Fruit fly (Drosophila melanogaster) S2 (cell line): ENCODE measurements around the gene CG12016.

ENCODE experiments used
- CG8478 ChIP-seq: fragments of >200 bp; optimal IDR thresholded peaks from 2 replicates; lab custom pipeline; 2018
- CTCF ChIP-seq, 2 experiments: fragments of >200 bp; optimal IDR thresholded peaks; 2 replicates each; lab custom pipeline; 2018

The CG12016 gene

dm6 chr3L:3336368-3337164 lies 17.2 kb downstream of the CG12016 start, which contains the start of the genes Drsl6 and kst:
TSS of gene Drsl6 (minus strand) at chr3L:3336418.
TSS of gene kst (plus strand) at chr3L:3336860.
- TF ChIP-seq CTCF (optimal IDR thresholded peaks at IDR 0.05; lab: Kevin White, UChicago) (no peak), CG8478 (no peak)

DNA sequence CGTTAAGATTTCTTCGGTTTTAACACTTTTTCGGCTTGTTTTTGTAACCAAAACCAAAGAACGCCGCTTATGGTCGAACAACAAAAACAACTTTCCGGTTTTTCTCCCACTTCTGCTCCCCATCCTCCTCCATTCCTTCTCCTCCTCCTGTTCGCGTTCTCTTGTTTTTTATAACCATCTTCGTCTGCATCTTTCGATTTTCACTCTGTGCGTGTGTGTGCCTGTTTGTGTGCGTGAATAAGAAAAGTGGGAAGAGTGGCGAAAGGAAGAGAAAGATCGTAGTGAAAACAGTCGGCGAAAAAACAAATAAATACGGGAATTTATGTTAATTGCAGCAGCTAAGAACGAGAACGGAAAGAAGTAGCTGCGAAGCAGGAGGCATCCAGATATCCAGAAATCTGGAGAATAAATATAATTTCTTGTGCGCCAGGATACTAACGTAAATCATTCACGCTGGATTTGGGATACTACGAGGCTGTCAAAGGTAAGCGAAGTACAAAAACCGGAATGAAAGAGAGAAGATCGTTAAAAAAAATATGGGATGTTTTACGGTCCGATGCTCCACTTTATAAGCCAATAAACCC lies 18.1 kb downstream of the CG12016 start:
- no peak for TF ChIP-seq CTCF (optimal IDR thresholded peaks at IDR 0.05; lab: Kevin White, UChicago)
- no peak for TF ChIP-seq CG8478

DNA sequence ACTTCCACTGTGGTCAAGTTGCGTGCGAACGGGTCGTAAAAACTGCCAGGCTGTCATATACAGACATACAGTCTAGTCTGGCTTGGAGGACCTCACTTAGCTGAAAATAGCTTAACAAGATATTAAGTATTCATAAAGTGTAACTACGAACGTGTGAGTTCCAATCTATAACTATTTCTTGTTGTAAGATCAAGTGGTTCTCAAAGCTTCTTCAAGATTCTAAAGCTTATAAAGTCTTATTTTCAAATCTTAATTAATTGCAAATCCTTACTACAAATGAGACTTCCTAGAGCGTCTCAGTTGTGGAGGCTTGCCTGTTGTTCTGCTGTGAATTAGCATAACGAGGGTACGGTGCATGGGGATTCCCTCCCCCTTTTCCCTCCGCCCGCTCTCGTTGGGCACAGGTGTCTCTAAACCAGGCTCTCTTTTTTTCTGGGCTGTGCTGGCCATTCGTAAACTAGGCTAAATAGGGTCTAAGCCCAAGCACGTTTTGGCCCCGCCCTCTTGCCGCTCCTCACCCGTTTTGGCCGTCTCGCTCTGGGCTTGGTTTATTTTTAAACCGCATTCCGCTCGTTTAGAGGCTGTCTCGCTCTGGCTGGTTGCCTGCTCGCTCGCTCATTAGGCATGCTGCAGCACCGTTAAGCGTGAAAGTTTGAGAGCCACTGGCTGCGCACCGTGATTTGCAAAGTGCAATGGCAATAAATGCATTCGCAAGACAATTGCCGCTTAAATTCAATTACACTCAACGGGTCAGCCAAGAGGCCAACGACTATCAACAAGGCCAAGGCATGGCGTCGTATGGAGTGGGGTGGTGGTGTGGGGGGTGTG lies 18.9 kb downstream of the CG12016 start:
- no peak for TF ChIP-seq CG8478
- no peak for TF ChIP-seq CTCF (optimal IDR thresholded peaks at IDR 0.05; lab: Kevin White, UChicago)

- no peak for TF ChIP-seq CTCF (optimal IDR thresholded peaks at IDR 0.05; lab: Kevin White, UChicago)
- no peak for TF ChIP-seq CG8478
These were observed 19.7 kb downstream of the CG12016 start for dm6 chr3L:3338882-3339590.

- no peak for TF ChIP-seq CG8478
- TF ChIP-seq CTCF (optimal IDR thresholded peaks at IDR 0.05; lab: Kevin White, UChicago): no peak
These were observed 20.4 kb downstream of the CG12016 start for dm6 chr3L:3339695-3340226.

DNA sequence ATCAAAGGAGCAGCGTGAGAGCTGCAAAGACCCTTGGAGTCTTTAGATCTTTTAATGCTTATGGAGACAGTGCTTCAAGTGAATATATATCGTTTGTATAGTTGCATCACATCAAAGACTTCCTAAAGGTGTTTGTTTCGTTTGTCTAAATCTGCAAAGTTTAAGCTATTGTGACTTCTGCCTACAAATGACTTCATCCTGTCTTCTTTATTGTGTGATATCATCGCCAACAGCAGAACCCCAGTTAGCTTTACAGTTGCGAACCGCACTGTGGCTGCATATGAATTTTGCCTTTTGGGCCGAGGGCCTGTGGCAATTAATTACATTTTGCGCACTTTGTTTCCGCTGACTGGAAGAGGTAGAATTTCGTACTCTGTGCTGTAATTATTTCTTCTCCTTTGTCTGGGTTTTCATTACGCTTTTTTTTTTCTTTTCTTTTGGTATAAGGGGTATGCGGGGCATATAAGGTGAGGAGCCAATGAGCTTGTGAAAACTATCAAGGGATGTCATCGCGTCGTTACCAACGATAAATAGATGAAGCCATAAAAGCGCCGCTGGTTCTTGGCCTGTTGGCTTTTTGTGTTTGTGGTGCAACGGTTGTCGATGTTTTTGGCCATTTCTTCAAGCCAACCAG lies 23.1 kb downstream of the CG12016 start:
- TF ChIP-seq CG8478 (no peak), CTCF (optimal IDR thresholded peaks at IDR 0.05; lab: Kevin White, UChicago) (no peak)

DNA sequence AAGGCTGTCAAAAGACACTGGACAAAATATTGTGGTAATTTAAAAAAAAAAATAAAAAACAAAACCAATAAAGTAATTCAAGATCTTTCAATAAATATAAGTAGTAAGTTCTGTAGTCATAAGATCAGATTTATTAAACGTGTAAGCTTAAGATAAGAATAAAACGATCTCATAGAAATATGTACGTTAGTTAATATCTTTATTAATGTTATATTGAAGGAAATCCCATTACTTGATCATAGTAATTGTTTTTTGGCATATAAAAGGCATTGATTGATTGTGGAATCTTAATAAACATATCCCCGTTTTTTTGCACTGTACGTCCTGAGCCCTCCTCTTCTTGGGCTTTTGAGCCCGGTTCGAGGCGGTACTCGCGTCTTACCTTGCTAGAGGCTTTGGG lies 23.9 kb downstream of the CG12016 start:
- no peak for TF ChIP-seq CTCF (optimal IDR thresholded peaks at IDR 0.05; lab: Kevin White, UChicago)
- TF ChIP-seq CG8478: no peak

- TF ChIP-seq CG8478 (no peak), CTCF (optimal IDR thresholded peaks at IDR 0.05; lab: Kevin White, UChicago) (no peak)
These were observed 25.2 kb downstream of the CG12016 start for dm6 chr3L:3344528-3344927.

DNA sequence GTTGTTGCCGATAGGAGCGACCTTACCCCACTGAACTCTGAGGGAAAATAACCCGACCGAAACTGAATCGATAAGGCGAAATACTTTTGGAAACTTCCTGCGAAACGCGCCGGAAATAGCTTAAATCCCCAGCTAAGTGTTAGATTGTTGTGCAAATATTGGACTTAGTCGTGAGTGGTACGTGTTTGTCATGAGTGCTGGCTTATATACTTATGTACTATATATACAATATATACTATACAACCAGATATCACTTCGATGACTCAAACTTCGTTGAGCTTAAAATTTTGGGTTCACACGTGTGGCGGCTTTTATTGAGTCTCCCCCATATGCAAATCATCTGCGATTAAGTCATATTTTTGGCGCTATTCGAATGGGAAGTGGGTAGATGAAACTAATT lies 26.9 kb downstream of the CG12016 start:
- TF ChIP-seq CTCF (optimal IDR thresholded peaks at IDR 0.05; lab: Kevin White, UChicago) (no peak), CG8478 (no peak)

DNA sequence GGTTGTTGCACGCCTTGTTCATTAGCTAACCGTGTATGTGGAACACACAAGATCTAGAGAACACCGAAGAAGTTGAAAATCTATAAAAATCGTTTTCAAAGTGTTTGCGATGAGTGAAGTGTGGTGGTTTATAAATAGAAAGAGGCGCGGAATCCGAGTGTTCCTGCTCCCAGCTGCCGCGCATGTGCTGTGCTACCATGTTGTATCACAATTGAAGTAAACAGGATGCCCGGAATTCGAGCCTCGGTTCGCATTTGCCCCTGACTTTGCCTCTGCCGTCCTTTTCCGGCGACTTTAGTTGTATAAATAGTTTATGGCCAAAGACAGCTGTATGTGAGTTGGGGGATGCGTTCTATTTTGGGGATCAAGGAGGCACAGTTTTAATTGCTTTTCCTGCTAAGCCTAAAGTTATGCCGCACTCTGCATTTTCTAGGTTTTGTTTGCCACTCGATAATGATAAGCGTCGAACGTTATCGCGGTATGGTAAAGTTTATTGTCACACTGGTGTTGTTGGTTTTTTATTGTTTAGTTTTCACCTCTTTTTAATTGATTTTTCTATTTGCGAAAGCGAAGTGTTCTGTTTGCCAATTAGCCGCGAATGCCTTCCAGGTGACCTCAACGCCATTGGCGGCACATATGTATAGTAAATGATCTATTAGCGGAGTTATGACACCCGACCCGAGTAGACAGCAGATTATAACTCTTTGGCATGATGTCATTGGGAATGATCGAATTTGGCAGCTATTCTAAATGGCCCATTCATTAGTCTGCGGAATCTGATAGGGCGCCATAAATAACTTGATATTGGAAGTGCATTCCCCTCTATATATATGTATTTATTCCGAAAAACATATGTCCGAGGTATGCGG lies 29.8 kb downstream of the CG12016 start:
- no peak for TF ChIP-seq CG8478

- no peak for TF ChIP-seq CTCF (optimal IDR thresholded peaks at IDR 0.05; lab: Kevin White, UChicago)
- TF ChIP-seq CG8478: no peak
These were observed 30.4 kb downstream of the CG12016 start for dm6 chr3L:3349825-3350123.

DNA sequence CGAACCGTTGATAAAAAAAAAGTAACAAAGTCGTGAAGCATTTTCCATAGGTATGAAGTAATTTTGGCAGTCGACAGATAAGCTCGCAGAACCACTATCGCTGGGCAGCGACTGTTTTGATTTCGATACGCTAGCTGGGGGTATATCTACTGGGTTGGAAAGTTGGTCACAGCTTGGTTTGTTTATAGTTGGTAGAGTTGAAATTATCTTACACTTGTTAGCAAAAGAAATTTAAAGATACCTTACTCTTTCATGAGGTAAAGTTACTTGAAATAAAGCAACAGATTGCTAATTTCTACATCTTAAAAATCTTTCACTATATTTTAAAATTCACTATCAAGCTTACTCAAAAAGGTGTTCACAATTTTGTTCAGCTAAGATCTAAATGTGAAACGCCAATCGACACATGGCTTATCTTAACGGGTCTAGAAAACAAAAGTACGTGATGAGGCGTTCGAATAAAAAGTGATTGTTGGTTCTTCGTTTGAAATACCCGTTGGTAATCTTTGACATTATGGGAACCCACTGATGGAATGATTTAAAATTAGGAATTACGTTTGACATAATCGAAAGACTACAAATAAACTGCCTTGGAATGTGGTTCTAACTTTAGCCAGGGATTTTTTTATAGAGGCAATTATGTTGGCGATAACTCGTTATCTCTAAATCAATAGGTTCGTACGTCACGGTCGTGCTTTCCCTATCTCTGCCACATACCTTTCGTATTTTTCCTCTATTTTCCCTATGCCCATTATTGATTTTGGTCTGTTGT lies 31.4 kb downstream of the CG12016 start:
- TF ChIP-seq CG8478 (no peak), CTCF (optimal IDR thresholded peaks at IDR 0.05; lab: Kevin White, UChicago) (no peak)

dm6 chr3L:3351814-3352359 lies 32.5 kb downstream of the CG12016 start:
- TF ChIP-seq CG8478 (no peak), CTCF (optimal IDR thresholded peaks at IDR 0.05; lab: Kevin White, UChicago) (no peak)
